Worm (Caenorhabditis elegans): ENCODE results near the gene dnj-5.

dnj-5 gene

ce11 chrII:6832695-6833389 lies 25.3 kb downstream of the dnj-5 start:
- TF ChIP-seq ceh-48 (tag; optimal IDR thresholded peaks at IDR 0.05) = no peak
- TF ChIP-seq ceh-45 (GFP tag; IDR thresholded peaks at IDR 0.05) = no peak
- TF ChIP-seq hlh-15 (tag; optimal IDR thresholded peaks at IDR 0.05) = no peak
- peak; percentile 40 for TF ChIP-seq rnt-1 (tag; optimal IDR thresholded peaks at IDR 0.05)
- TF ChIP-seq ceh-6 (GFP tag; optimal IDR thresholded peaks at IDR 0.05) = no peak
- no peak for TF ChIP-seq nfya-1 (tag; optimal IDR thresholded peaks at IDR 0.05)
- TF ChIP-seq ttx-3 (tag; optimal IDR thresholded peaks at IDR 0.05) = no peak
- peak; percentile 19 for TF ChIP-seq pha-2 (tag; optimal IDR thresholded peaks at IDR 0.05)
- TF ChIP-seq elt-4 (tag; optimal IDR thresholded peaks at IDR 0.05) = no peak
- no peak for TF ChIP-seq F13H6.1 (tag; optimal IDR thresholded peaks at IDR 0.05)
- TF ChIP-seq unc-42 (tag; optimal IDR thresholded peaks at IDR 0.05) = no peak
- TF ChIP-seq hlh-6 (tag; optimal IDR thresholded peaks at IDR 0.05) = peak; percentile 13
- no peak for TF ChIP-seq eyg-1 (tag; optimal IDR thresholded peaks at IDR 0.05)
- TF ChIP-seq C38D4.7 (GFP tag; optimal IDR thresholded peaks at IDR 0.05) = no peak
- no peak for TF ChIP-seq ahr-1 (tag; optimal IDR thresholded peaks at IDR 0.05)
- TF ChIP-seq dve-1 (tag; optimal IDR thresholded peaks at IDR 0.05) = no peak
- no peak for TF ChIP-seq nhr-232 (tag; optimal IDR thresholded peaks at IDR 0.05)
- no peak for TF ChIP-seq che-1 (tag; optimal IDR thresholded peaks at IDR 0.05)
- no peak for TF ChIP-seq zip-5 (tag; optimal IDR thresholded peaks at IDR 0.05)
- TF ChIP-seq lim-6 (tag; optimal IDR thresholded peaks at IDR 0.05) = no peak
- no peak for TF ChIP-seq unc-3 (GFP tag; conservative IDR thresholded peaks at IDR 0.05)
- TF ChIP-seq unc-3 (tag; optimal IDR thresholded peaks at IDR 0.05) = no peak
- no peak for TF ChIP-seq ceh-34 (tag; optimal IDR thresholded peaks at IDR 0.05)
- TF ChIP-seq dmd-4 (tag; optimal IDR thresholded peaks at IDR 0.05; ENCODE audit: borderline replicate concordance) = no peak
- TF ChIP-seq syd-9 (tag; optimal IDR thresholded peaks at IDR 0.05) = no peak
- no peak for TF ChIP-seq ref-2 (tag; optimal IDR thresholded peaks at IDR 0.05)
- no peak for TF ChIP-seq pqm-1 (tag; optimal IDR thresholded peaks at IDR 0.05)
- peak; percentile 13 for TF ChIP-seq ceh-14 (tag; optimal IDR thresholded peaks at IDR 0.05)
- TF ChIP-seq npax-4 (tag; optimal IDR thresholded peaks at IDR 0.05) = no peak
- TF ChIP-seq nhr-11 (tag; optimal IDR thresholded peaks at IDR 0.05) = no peak
- no peak for TF ChIP-seq odd-2 (tag; optimal IDR thresholded peaks at IDR 0.05)
- no peak for TF ChIP-seq fkh-10 (GFP tag; optimal IDR thresholded peaks at IDR 0.05)
- no peak for TF ChIP-seq K09A11.1 (tag; optimal IDR thresholded peaks at IDR 0.05; ENCODE audit: insufficient read depth)
- no peak for TF ChIP-seq sox-2 (GFP tag; IDR thresholded peaks at IDR 0.05)
- no peak for TF ChIP-seq ama-1 (optimal IDR thresholded peaks at IDR 0.05)
- TF ChIP-seq tbx-7 (tag; optimal IDR thresholded peaks at IDR 0.05) = no peak
- TF ChIP-seq T23F11.4 (GFP tag; optimal IDR thresholded peaks at IDR 0.05) = no peak
- peak; percentile 39 for TF ChIP-seq ceh-18 (tag; optimal IDR thresholded peaks at IDR 0.05)
- no peak for TF ChIP-seq ceh-2 (tag; optimal IDR thresholded peaks at IDR 0.05)
- no peak for TF ChIP-seq gmeb-2 (tag; optimal IDR thresholded peaks at IDR 0.05)
- TF ChIP-seq ceh-24 (tag; optimal IDR thresholded peaks at IDR 0.05) = no peak
- TF ChIP-seq ztf-16 (tag; optimal IDR thresholded peaks at IDR 0.05) = no peak
- TF ChIP-seq hlh-8 (tag; optimal IDR thresholded peaks at IDR 0.05) = no peak
- TF ChIP-seq sox-4 (tag; optimal IDR thresholded peaks at IDR 0.05) = no peak
- no peak for TF ChIP-seq K02D7.2 (tag; optimal IDR thresholded peaks at IDR 0.05)
- no peak for TF ChIP-seq ceh-9 (tag; optimal IDR thresholded peaks at IDR 0.05)
- no peak for TF ChIP-seq pax-1 (tag; optimal IDR thresholded peaks at IDR 0.05)
- TF ChIP-seq hlh-30 (tag; optimal IDR thresholded peaks at IDR 0.05; ENCODE audit: insufficient read depth) = no peak
- TF ChIP-seq mec-3 (tag; optimal IDR thresholded peaks at IDR 0.05; ENCODE audit: borderline replicate concordance) = no peak
- TF ChIP-seq madf-2 (tag; optimal IDR thresholded peaks at IDR 0.05) = no peak
- no peak for TF ChIP-seq hlh-13 (GFP tag; optimal IDR thresholded peaks at IDR 0.05)
- peak; percentile 17 for TF ChIP-seq tbx-2 (tag; optimal IDR thresholded peaks at IDR 0.05)
- no peak for TF ChIP-seq ceh-22 (tag; optimal IDR thresholded peaks at IDR 0.05)
